Worm (Caenorhabditis elegans) whole organism, L2 larva: Measurements from ENCODE around the gene T16G12.4.

ENCODE experiments used
- aly-2 ChIP-seq: fragments of 150-350 bp; optimal IDR thresholded peaks from 2 replicates; lab custom pipeline; 2014; ENCODE audit warnings: missing biosample characterization, missing genetic modification characterization
- ama-1 ChIP-seq: fragments of 150-350 bp; optimal IDR thresholded peaks from 2 replicates; lab custom pipeline; 2018; ENCODE audit warnings: inconsistent platforms
- blmp-1 ChIP-seq: sonication (generic microtip); optimal IDR thresholded peaks from 2 replicates; lab custom pipeline; 2017; ENCODE audit warnings: missing genetic modification characterization, mild to moderate bottlenecking, missing compliant biosample characterization, antibody characterized with exemption, moderate library complexity; ENCODE audit not compliant: insufficient read depth
- fos-1 ChIP-seq: fragments of 150-350 bp; optimal IDR thresholded peaks from 2 replicates; lab custom pipeline; 2014; ENCODE audit warnings: missing biosample characterization, missing genetic modification characterization
- lin-11 ChIP-seq: fragments of 150-350 bp; sonication (generic microtip); optimal IDR thresholded peaks from 2 replicates; lab custom pipeline; 2014; ENCODE audit warnings: missing biosample characterization, missing genetic modification characterization, inconsistent platforms, mixed read lengths
- sem-4 ChIP-seq: fragments of 150-350 bp; optimal IDR thresholded peaks from 2 replicates; lab custom pipeline; 2014; ENCODE audit warnings: missing biosample characterization, missing genetic modification reagents, missing genetic modification characterization
- sma-3 ChIP-seq: sonication (generic microtip); optimal IDR thresholded peaks from 2 replicates; lab custom pipeline; 2016; ENCODE audit warnings: missing genetic modification reagents, missing genetic modification characterization, missing compliant biosample characterization
- unc-39 ChIP-seq: fragments of 150-350 bp; optimal IDR thresholded peaks from 2 replicates; lab custom pipeline; 2014; ENCODE audit warnings: missing biosample characterization, missing genetic modification characterization
- unc-62 ChIP-seq: fragments of 150-350 bp; optimal IDR thresholded peaks from 2 replicates; lab custom pipeline; 2014; ENCODE audit warnings: missing biosample characterization, missing genetic modification reagents, missing genetic modification characterization
- ztf-11 ChIP-seq: sonication (generic microtip); optimal IDR thresholded peaks from 2 replicates; lab custom pipeline; 2017; ENCODE audit warnings: missing biosample characterization, missing genetic modification characterization

- TF ChIP-seq lin-11 (tag; lab: Kevin White, UChicago) (peak; percentile 84), aly-2 (tag; lab: Kevin White, UChicago) (no peak), unc-39 (tag; lab: Kevin White, UChicago) (no peak), sma-3 (GFP tag; lab: Kevin White, UChicago) (peak; percentile 77), unc-62 (GFP tag; lab: Kevin White, UChicago) (peak; percentile 80), ztf-11 (tag; lab: Kevin White, UChicago) (no peak), fos-1 (tag; lab: Kevin White, UChicago) (peak; percentile 80), sem-4 (tag; lab: Kevin White, UChicago) (peak; percentile 85), ama-1 (no peak), blmp-1 (tag; lab: Kevin White, UChicago) (peak; percentile 20)
Measured at ce11 chrIII:10096525-10096972, 38.9 kb downstream of the T16G12.4 start.
